Fruit fly (Drosophila melanogaster) whole organism, embryonic: ENCODE data around the gene Ykt6.

Source experiments
- Aef1 ChIP-seq: fragments of 200-800 bp; sonication (Bioruptor generic); IDR thresholded peaks from 3 replicates; pipeline ENCODE4 v1.3.6; 2022; ENCODE audit warnings: missing biosample characterization, missing genetic modification characterization
- Atf3 ChIP-seq: fragments of 200-800 bp; sonication (Bioruptor generic); optimal IDR thresholded peaks from 3 replicates; lab custom pipeline; 2016; ENCODE audit warnings: missing biosample characterization, missing genetic modification characterization
- C15 ChIP-seq: fragments of 200-800 bp; sonication (Bioruptor generic); IDR thresholded peaks from 3 replicates; pipeline ENCODE4 v1.3.6; 2022; ENCODE audit warnings: missing biosample characterization, missing genetic modification characterization
- CG10209 ChIP-seq: fragments of 200-800 bp; sonication (Bioruptor generic); optimal IDR thresholded peaks from 3 replicates; lab custom pipeline; 2017; ENCODE audit warnings: missing biosample characterization, mild to moderate bottlenecking, missing genetic modification characterization, missing genetic modification reagents
- CG10462 ChIP-seq: fragments of 200-800 bp; sonication (Bioruptor generic); optimal IDR thresholded peaks from 2 replicates; lab custom pipeline; 2016; ENCODE audit warnings: missing biosample characterization, missing genetic modification characterization
- CG13775 ChIP-seq: fragments of 200-800 bp; sonication (Bioruptor generic); optimal IDR thresholded peaks from 3 replicates; lab custom pipeline; 2017; ENCODE audit warnings: missing biosample characterization, mild to moderate bottlenecking, missing genetic modification characterization
- CG14014 ChIP-seq: fragments of 200-800 bp; sonication (Bioruptor generic); IDR thresholded peaks from 2 replicates; pipeline ENCODE4 v1.3.6; 2022; ENCODE audit warnings: missing biosample characterization, missing genetic modification characterization
- CG14441 ChIP-seq: fragments of 200-800 bp; sonication (Bioruptor generic); IDR thresholded peaks from 2 replicates; pipeline ENCODE4 v1.3.6; 2022; ENCODE audit warnings: missing biosample characterization, missing genetic modification characterization
- CG14667 ChIP-seq: fragments of 200-800 bp; sonication (Bioruptor generic); IDR thresholded peaks from 2 replicates; pipeline ENCODE4 v1.3.6; 2022; ENCODE audit warnings: missing biosample characterization, missing genetic modification characterization
- CG15073 ChIP-seq: fragments of 200-800 bp; sonication (Bioruptor generic); optimal IDR thresholded peaks from 2 replicates; lab custom pipeline; 2016; ENCODE audit warnings: missing biosample characterization, missing genetic modification characterization
- CG2120 ChIP-seq: fragments of 200-800 bp; sonication (Bioruptor generic); optimal IDR thresholded peaks from 3 replicates; lab custom pipeline; 2016; ENCODE audit warnings: missing biosample characterization, missing genetic modification characterization
- CG2712 ChIP-seq: fragments of 200-800 bp; optimal IDR thresholded peaks from 3 replicates; lab custom pipeline; 2019; ENCODE audit warnings: missing biosample characterization, mild to moderate bottlenecking, missing genetic modification characterization, moderate library complexity
- CG32532 ChIP-seq: fragments of 200-800 bp; sonication (Bioruptor generic); IDR thresholded peaks from 2 replicates; pipeline ENCODE4 v1.3.6; 2022; ENCODE audit warnings: missing biosample characterization, missing genetic modification characterization
- CG34224 ChIP-seq: fragments of 200-800 bp; sonication (Bioruptor generic); IDR thresholded peaks from 3 replicates; pipeline ENCODE4 v1.3.6; 2022; ENCODE audit warnings: missing biosample characterization, missing genetic modification characterization; ENCODE audit not compliant: partially characterized antibody
- CG4360 ChIP-seq: fragments of 200-800 bp; sonication (Bioruptor generic); IDR thresholded peaks from 2 replicates; pipeline ENCODE4 v1.3.6; 2022; ENCODE audit warnings: missing biosample characterization, missing genetic modification characterization
- CG8281 ChIP-seq: fragments of 200-800 bp; sonication (Bioruptor generic); optimal IDR thresholded peaks from 2 replicates; lab custom pipeline; 2018; ENCODE audit warnings: missing biosample characterization, mild to moderate bottlenecking, missing genetic modification characterization, moderate library complexity
- ERR ChIP-seq: fragments of 200-800 bp; sonication (Bioruptor generic); optimal IDR thresholded peaks from 2 replicates; lab custom pipeline; 2016; ENCODE audit warnings: missing biosample characterization, missing genetic modification characterization
- Ets65A ChIP-seq: fragments of 200-800 bp; sonication (Bioruptor generic); peaks from one replicate; lab custom pipeline; 2016; ENCODE audit warnings: missing biosample characterization, missing genetic modification characterization
- HHEX ChIP-seq: fragments of 200-800 bp; sonication (Bioruptor generic); optimal IDR thresholded peaks from 3 replicates; lab custom pipeline; 2017; ENCODE audit warnings: missing biosample characterization, mild to moderate bottlenecking, missing genetic modification characterization, missing genetic modification reagents
- HLH3B ChIP-seq: fragments of 200-800 bp; sonication (Bioruptor generic); IDR thresholded peaks from 2 replicates; pipeline ENCODE4 v1.3.6; 2022; ENCODE audit warnings: missing biosample characterization, missing genetic modification characterization
- HLH4C ChIP-seq: fragments of 200-800 bp; sonication (Bioruptor generic); IDR thresholded peaks from 3 replicates; pipeline ENCODE4 v1.3.6; 2022; ENCODE audit warnings: missing biosample characterization, missing genetic modification characterization; ENCODE audit not compliant: partially characterized antibody
- Hmx ChIP-seq: fragments of 200-800 bp; sonication (Bioruptor generic); optimal IDR thresholded peaks from 2 replicates; lab custom pipeline; 2016; ENCODE audit warnings: missing biosample characterization, missing genetic modification characterization
- MESR4 ChIP-seq: fragments of 200-800 bp; sonication (Bioruptor generic); optimal IDR thresholded peaks from 2 replicates; lab custom pipeline; 2018; ENCODE audit warnings: missing biosample characterization, mild to moderate bottlenecking, missing genetic modification characterization, moderate library complexity
- Nf-YA ChIP-seq: fragments of 200-800 bp; sonication (Bioruptor generic); IDR thresholded peaks from 2 replicates; pipeline ENCODE4 v1.3.6; 2022; ENCODE audit warnings: missing biosample characterization, missing genetic modification characterization
- Poxn ChIP-seq: fragments of 200-800 bp; sonication (Bioruptor generic); IDR thresholded peaks from 2 replicates; pipeline ENCODE4 v1.3.6; 2022; ENCODE audit warnings: missing biosample characterization, missing genetic modification characterization
- Rx ChIP-seq: fragments of 200-800 bp; sonication (Bioruptor generic); IDR thresholded peaks from 2 replicates; pipeline ENCODE4 v1.3.6; 2022; ENCODE audit warnings: missing biosample characterization, missing genetic modification characterization
- Trl ChIP-seq, 3 experiments: fragments of >200 bp in 2 of 3; fragments of 200-800 bp in 1 of 3; sonication (Bioruptor generic) in 1 of 3; optimal IDR thresholded peaks; 2 replicates in 1 of 3; 3 replicates in 2 of 3; lab custom pipeline; 2016 to 2017; ENCODE audit warnings: missing biosample characterization in 1 of 3, missing genetic modification characterization in 1 of 3
- Xrp1 ChIP-seq: fragments of 200-800 bp; sonication (Bioruptor generic); IDR thresholded peaks from 2 replicates; pipeline ENCODE4 v1.3.6; 2022; ENCODE audit warnings: missing biosample characterization, missing genetic modification characterization
- bab2 ChIP-seq: fragments of 200-800 bp; sonication (Bioruptor generic); optimal IDR thresholded peaks from 2 replicates; lab custom pipeline; 2016; ENCODE audit warnings: missing biosample characterization, missing genetic modification characterization
- ci ChIP-seq: fragments of 200-800 bp; sonication (Bioruptor generic); IDR thresholded peaks from 3 replicates; pipeline ENCODE4 v1.3.6; 2022; ENCODE audit warnings: missing biosample characterization, missing genetic modification characterization
- eve ChIP-seq, 2 experiments: fragments of >200 bp; optimal IDR thresholded peaks; 2 replicates each; lab custom pipeline; 2017; ENCODE audit warnings: missing biosample characterization in 2 of 2, missing genetic modification characterization in 2 of 2
- exex ChIP-seq: fragments of 200-800 bp; sonication (Bioruptor generic); optimal IDR thresholded peaks from 4 replicates; lab custom pipeline; 2018; ENCODE audit warnings: missing biosample characterization, mild to moderate bottlenecking, missing genetic modification characterization, moderate library complexity
- fu2 ChIP-seq: fragments of 200-800 bp; sonication (Bioruptor generic); optimal IDR thresholded peaks from 2 replicates; lab custom pipeline; 2016; ENCODE audit warnings: missing biosample characterization, missing genetic modification characterization
- gem ChIP-seq: fragments of 200-800 bp; sonication (Bioruptor generic); optimal IDR thresholded peaks from 2 replicates; lab custom pipeline; 2019; ENCODE audit warnings: missing biosample characterization, mild to moderate bottlenecking, missing genetic modification characterization, moderate library complexity
- gro ChIP-seq: fragments of 200-800 bp; sonication (Bioruptor generic); optimal IDR thresholded peaks from 2 replicates; lab custom pipeline; 2016; ENCODE audit warnings: missing biosample characterization, missing genetic modification characterization
- gsb ChIP-seq: fragments of 200-800 bp; sonication (Bioruptor generic); IDR thresholded peaks from 2 replicates; pipeline ENCODE4 v1.3.6; 2022; ENCODE audit warnings: missing biosample characterization, missing genetic modification characterization
- her ChIP-seq: fragments of 200-800 bp; sonication (Bioruptor generic); optimal IDR thresholded peaks from 2 replicates; lab custom pipeline; 2016; ENCODE audit warnings: missing biosample characterization, missing genetic modification characterization
- klu ChIP-seq: fragments of 200-800 bp; sonication (Bioruptor generic); IDR thresholded peaks from 2 replicates; pipeline ENCODE4 v1.3.6; 2022; ENCODE audit warnings: missing biosample characterization, missing genetic modification characterization
- mirr ChIP-seq: fragments of 200-800 bp; sonication (Bioruptor generic); optimal IDR thresholded peaks from 3 replicates; lab custom pipeline; 2018; ENCODE audit warnings: missing biosample characterization, mild to moderate bottlenecking, missing genetic modification characterization
- pan ChIP-seq, 4 experiments: fragments of >200 bp in 3 of 4; fragments of 200-800 bp in 1 of 4; sonication (Bioruptor generic) in 1 of 4; optimal IDR thresholded peaks in 3 of 4; IDR thresholded peaks in 1 of 4; 2 replicates each; pipeline versions ENCODE4 v1.3.6 to Lab custom; 2017 to 2022; ENCODE audit warnings: missing biosample characterization in 2 of 4, missing genetic modification characterization in 2 of 4, mixed read lengths in 1 of 4
- phol ChIP-seq: fragments of 200-800 bp; sonication (Bioruptor generic); optimal IDR thresholded peaks from 3 replicates; lab custom pipeline; 2018; ENCODE audit warnings: missing biosample characterization, mild to moderate bottlenecking, missing genetic modification characterization, moderate library complexity
- pita ChIP-seq: fragments of 200-800 bp; sonication (Bioruptor generic); optimal IDR thresholded peaks from 2 replicates; lab custom pipeline; 2017; ENCODE audit warnings: missing biosample characterization, mild to moderate bottlenecking, missing genetic modification characterization
- ranshi ChIP-seq: fragments of 200-800 bp; sonication (Bioruptor generic); IDR thresholded peaks from 2 replicates; pipeline ENCODE4 v1.3.6; 2022; ENCODE audit warnings: missing biosample characterization, missing genetic modification characterization
- sc ChIP-seq, 3 experiments: fragments of >200 bp in 2 of 3; fragments of 200-800 bp in 1 of 3; sonication (Bioruptor generic) in 1 of 3; optimal IDR thresholded peaks; 2 replicates in 2 of 3; 3 replicates in 1 of 3; lab custom pipeline; 2017; ENCODE audit warnings: mild to moderate bottlenecking in 1 of 3, missing biosample characterization in 1 of 3, missing genetic modification characterization in 1 of 3, missing genetic modification reagents in 1 of 3
- sug ChIP-seq: fragments of 200-800 bp; optimal IDR thresholded peaks from 2 replicates; lab custom pipeline; 2019; ENCODE audit warnings: missing biosample characterization, mild to moderate bottlenecking, missing genetic modification characterization, moderate library complexity
- tll ChIP-seq, 2 experiments: fragments of 200-800 bp in 1 of 2; fragments of >200 bp in 1 of 2; sonication (Bioruptor generic) in 1 of 2; optimal IDR thresholded peaks; 2 replicates each; lab custom pipeline; 2017 to 2019; ENCODE audit warnings: missing biosample characterization in 2 of 2, missing genetic modification characterization in 2 of 2, mild to moderate bottlenecking in 1 of 2, moderate library complexity in 1 of 2
- tx ChIP-seq: fragments of 200-800 bp; sonication (Bioruptor generic); optimal IDR thresholded peaks from 2 replicates; lab custom pipeline; 2016; ENCODE audit warnings: missing biosample characterization, missing genetic modification characterization
- wor ChIP-seq: fragments of 200-800 bp; sonication (Bioruptor generic); IDR thresholded peaks from 2 replicates; pipeline ENCODE4 v1.3.6; 2022; ENCODE audit warnings: missing biosample characterization, missing genetic modification characterization

Gene Ykt6

dm6 chrX:7963724-7964123 is 43.5 kb downstream of the Ykt6 start, which contains the start of gene sn:
TSS of gene sn (plus strand) at chrX:7964024.
- no peak for TF ChIP-seq wor (GFP tag; lab: Robert Waterston, UW)
- TF ChIP-seq CG13775 (GFP tag; lab: Kevin White, UChicago), result no peak
- TF ChIP-seq eve (GFP tag; optimal IDR thresholded peaks at IDR 0.05; lab: Kevin White, UChicago), result no peak
- no peak for TF ChIP-seq CG14667 (GFP tag; lab: Robert Waterston, UW)
- TF ChIP-seq CG14441 (GFP tag; lab: Robert Waterston, UW), result no peak
- no peak for TF ChIP-seq CG2120
- no peak for TF ChIP-seq phol (tag; lab: Kevin White, UChicago)
- TF ChIP-seq ci, result no peak
- no peak for TF ChIP-seq CG4360 (GFP tag; lab: Robert Waterston, UW)
- no peak for TF ChIP-seq C15 (GFP tag; lab: Robert Waterston, UW)
- no peak for TF ChIP-seq Nf-YA
- TF ChIP-seq gem, result no peak
- TF ChIP-seq tx (GFP tag; lab: Kevin White, UChicago), result no peak
- TF ChIP-seq tll (GFP tag; optimal IDR thresholded peaks at IDR 0.05; lab: Kevin White, UChicago), result no peak
- TF ChIP-seq pita (GFP tag; lab: Kevin White, UChicago), result no peak
- no peak for TF ChIP-seq sc (optimal IDR thresholded peaks at IDR 0.05; lab: Kevin White, UChicago)
- no peak for TF ChIP-seq sc (GFP tag; optimal IDR thresholded peaks at IDR 0.05; lab: Kevin White, UChicago)
- no peak for TF ChIP-seq Ets65A
- no peak for TF ChIP-seq Trl (optimal IDR thresholded peaks at IDR 0.05; lab: Kevin White, UChicago)
- TF ChIP-seq Trl (GFP tag; optimal IDR thresholded peaks at IDR 0.05; lab: Kevin White, UChicago), result no peak
- no peak for TF ChIP-seq CG15073 (GFP tag; lab: Kevin White, UChicago)
- TF ChIP-seq, all 482 proteins: peak for 0

DNA sequence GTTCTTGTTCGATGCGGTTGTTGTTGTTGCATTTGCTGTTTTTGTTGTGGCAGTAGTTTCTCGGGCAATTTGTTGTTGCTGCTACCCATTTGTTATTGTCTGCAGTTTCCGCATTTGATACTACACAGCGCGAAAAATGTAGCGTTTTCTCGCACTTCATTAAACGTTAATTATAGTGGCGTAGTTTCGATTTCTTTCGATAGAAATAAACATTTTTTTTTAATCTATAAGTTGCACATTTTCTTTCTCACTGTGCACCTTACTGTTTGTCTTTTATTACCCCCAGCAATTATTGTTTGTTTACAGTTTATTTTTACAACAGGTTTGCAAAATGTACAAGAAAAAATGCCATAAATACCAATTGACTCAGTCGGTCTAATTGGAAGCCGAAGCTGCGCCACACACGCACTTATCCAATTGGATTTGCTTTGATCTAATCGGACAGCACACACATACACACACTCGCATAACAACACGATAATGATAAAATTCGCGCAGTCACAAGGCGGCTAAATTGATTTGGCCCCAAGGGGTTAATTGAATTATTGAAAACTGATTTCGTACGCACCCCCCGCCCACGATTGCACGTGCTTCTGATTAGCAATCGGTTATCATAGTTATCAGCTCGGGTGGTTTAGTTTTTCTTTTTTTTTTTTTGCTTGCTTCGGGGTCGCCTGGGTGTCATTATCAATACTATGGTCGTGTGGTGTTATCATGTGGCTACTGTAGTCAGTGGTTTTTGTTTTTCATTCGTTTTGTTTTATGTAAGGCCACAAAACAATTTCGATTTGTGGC is 45.7 kb downstream of the Ykt6 start:
- TF ChIP-seq CG10462 (no peak), gsb (GFP tag; lab: Robert Waterston, UW) (no peak), MESR4 (no peak), Aef1 (GFP tag; lab: Robert Waterston, UW) (no peak), HHEX (GFP tag; lab: Kevin White, UChicago) (no peak), exex (peak; percentile 90), her (GFP tag; lab: Kevin White, UChicago) (no peak), sug (tag; lab: Kevin White, UChicago) (peak; percentile 98), Poxn (GFP tag; lab: Robert Waterston, UW) (no peak), CG34224 (GFP tag; lab: Robert Waterston, UW) (no peak), bab2 (no peak), ci (no peak), Atf3 (GFP tag; lab: Kevin White, UChicago) (no peak), Rx (no peak), ERR (GFP tag; lab: Kevin White, UChicago) (no peak), HLH4C (no peak), CG14014 (GFP tag; lab: Robert Waterston, UW) (no peak), mirr (GFP tag; lab: Kevin White, UChicago) (peak; percentile 76), CG2712 (tag; lab: Kevin White, UChicago) (no peak), pan (optimal IDR thresholded peaks at IDR 0.05; lab: Kevin White, UChicago) (no peak), pan (GFP tag; optimal IDR thresholded peaks at IDR 0.05 in 1 of 2, IDR thresholded peaks at IDR 0.05 in 1 of 2) (no peak), ranshi (GFP tag; lab: Robert Waterston, UW) (0 out of 2 replicates have a peak, but pooled peaks have one; percentile 4), HLH3B (no peak), Hmx (GFP tag; lab: Kevin White, UChicago) (no peak), CG10209 (no peak), CG32532 (GFP tag; lab: Robert Waterston, UW) (no peak), Xrp1 (GFP tag; lab: Robert Waterston, UW) (no peak), gro (GFP tag; lab: Kevin White, UChicago) (no peak), CG8281 (tag; lab: Kevin White, UChicago) (peak; percentile 30), fu2 (GFP tag; lab: Kevin White, UChicago) (no peak), klu (GFP tag; lab: Robert Waterston, UW) (no peak)
